Fruit fly (Drosophila melanogaster) whole organism, pupa: Measurements from ENCODE around the gene CG8132.
A peak's percentile ranks its signal among the peaks of the same experiment; 100 is the strongest.

Source experiments
- CG10348 ChIP-seq: fragments of 200-800 bp; sonication (Bioruptor generic); IDR thresholded peaks from 2 replicates; pipeline ENCODE4 v1.3.6; 2022; ENCODE audit warnings: missing biosample characterization, missing genetic modification characterization
- CG12605 ChIP-seq: fragments of 200-800 bp; sonication (Bioruptor generic); IDR thresholded peaks from 2 replicates; pipeline ENCODE4 v1.3.6; 2022; ENCODE audit warnings: missing biosample characterization, missing genetic modification characterization
- CG13204 ChIP-seq: fragments of 200-800 bp; sonication (Bioruptor generic); optimal IDR thresholded peaks from 2 replicates; lab custom pipeline; 2018; ENCODE audit warnings: missing biosample characterization, mild to moderate bottlenecking, missing genetic modification characterization, moderate library complexity
- CG14655 ChIP-seq: fragments of 200-800 bp; sonication (Bioruptor generic); optimal IDR thresholded peaks from 3 replicates; lab custom pipeline; 2017; ENCODE audit warnings: mild to moderate bottlenecking, missing biosample characterization, missing genetic modification reagents, missing genetic modification characterization
- CG15710 ChIP-seq: fragments of 200-800 bp; sonication (Bioruptor generic); optimal IDR thresholded peaks from 2 replicates; lab custom pipeline; 2018; ENCODE audit warnings: missing biosample characterization, mild to moderate bottlenecking, missing genetic modification characterization, moderate library complexity
- CG17806 ChIP-seq: fragments of 200-800 bp; sonication (Bioruptor generic); optimal IDR thresholded peaks from 2 replicates; lab custom pipeline; 2018; ENCODE audit warnings: missing biosample characterization, mild to moderate bottlenecking, missing genetic modification characterization, moderate library complexity
- CG32121 ChIP-seq: fragments of 200-800 bp; sonication (Bioruptor generic); IDR thresholded peaks from 2 replicates; pipeline ENCODE4 v1.3.6; 2022; ENCODE audit warnings: missing biosample characterization, missing genetic modification characterization
- CG34367 ChIP-seq: fragments of 200-800 bp; sonication (Bioruptor generic); optimal IDR thresholded peaks from 2 replicates; lab custom pipeline; 2018; ENCODE audit warnings: missing biosample characterization, mild to moderate bottlenecking, missing genetic modification characterization
- CG4496 ChIP-seq: fragments of 200-800 bp; sonication (Bioruptor generic); IDR thresholded peaks from 3 replicates; pipeline ENCODE4 v1.3.6; 2022; ENCODE audit warnings: missing biosample characterization, missing genetic modification characterization
- CG8159 ChIP-seq: fragments of 200-800 bp; sonication (Bioruptor generic); optimal IDR thresholded peaks from 3 replicates; lab custom pipeline; 2018; ENCODE audit warnings: missing biosample characterization, mild to moderate bottlenecking, missing genetic modification characterization, moderate library complexity
- CG8301 ChIP-seq: fragments of 200-800 bp; sonication (Bioruptor generic); optimal IDR thresholded peaks from 2 replicates; lab custom pipeline; 2018; ENCODE audit warnings: missing biosample characterization, mild to moderate bottlenecking, missing genetic modification characterization
- CG9948 ChIP-seq: fragments of 200-800 bp; sonication (Bioruptor generic); optimal IDR thresholded peaks from 2 replicates; lab custom pipeline; 2018; ENCODE audit warnings: missing biosample characterization, mild to moderate bottlenecking, missing genetic modification characterization, moderate library complexity
- D1 ChIP-seq: fragments of 200-800 bp; sonication (Bioruptor generic); optimal IDR thresholded peaks from 2 replicates; lab custom pipeline; 2018; ENCODE audit warnings: missing biosample characterization, mild to moderate bottlenecking, missing genetic modification characterization, moderate library complexity
- EcR ChIP-seq: fragments of 200-800 bp; sonication (Bioruptor generic); optimal IDR thresholded peaks from 3 replicates; lab custom pipeline; 2019; ENCODE audit warnings: missing biosample characterization, missing genetic modification characterization, mild to moderate bottlenecking, moderate library complexity, missing genetic modification reagents
- Ets98B ChIP-seq: fragments of 200-800 bp; sonication (Bioruptor generic); IDR thresholded peaks from 2 replicates; pipeline ENCODE4 v1.3.6; 2022; ENCODE audit warnings: missing biosample characterization, missing genetic modification characterization
- Pif1A ChIP-seq: fragments of 200-800 bp; sonication (Bioruptor generic); optimal IDR thresholded peaks from 3 replicates; lab custom pipeline; 2016; ENCODE audit warnings: missing biosample characterization, missing genetic modification characterization
- Pif1B ChIP-seq: fragments of 200-800 bp; sonication (Bioruptor generic); optimal IDR thresholded peaks from 3 replicates; lab custom pipeline; 2016; ENCODE audit warnings: missing biosample characterization, missing genetic modification characterization
- Snoo ChIP-seq: fragments of 200-800 bp; sonication (Bioruptor generic); optimal IDR thresholded peaks from 3 replicates; lab custom pipeline; 2017; ENCODE audit warnings: missing biosample characterization, mild to moderate bottlenecking, missing genetic modification characterization, inconsistent platforms
- fd96Ca ChIP-seq: fragments of 200-800 bp; sonication (Bioruptor generic); IDR thresholded peaks from 3 replicates; pipeline ENCODE4 v1.3.6; 2022; ENCODE audit warnings: missing biosample characterization, missing genetic modification characterization
- gl ChIP-seq: fragments of 200-800 bp; sonication (Bioruptor generic); optimal IDR thresholded peaks from 2 replicates; lab custom pipeline; 2018; ENCODE audit warnings: missing biosample characterization, mild to moderate bottlenecking, missing genetic modification characterization
- rn ChIP-seq: fragments of 200-800 bp; sonication (Bioruptor generic); IDR thresholded peaks from 2 replicates; pipeline ENCODE4 v1.3.6; 2022; ENCODE audit warnings: missing biosample characterization, missing genetic modification characterization

CG8132 gene

dm6 chr3R:9408069-9408468 lies 6.8 kb downstream of the CG8132 start, which contains the start of gene CG44261:
CG44261 (minus strand) TSS chr3R:9408169.
- TF ChIP-seq CG8301 (tag; lab: Kevin White, UChicago) (no peak), Ets98B (GFP tag; lab: Robert Waterston, UW) (no peak), fd96Ca (no peak), gl (no peak), EcR (GFP tag; lab: Kevin White, UChicago) (no peak), CG32121 (no peak), CG34367 (no peak), Pif1B (GFP tag; lab: Kevin White, UChicago) (no peak), CG13204 (no peak), CG14655 (no peak), CG15710 (tag; lab: Kevin White, UChicago) (no peak), CG12605 (GFP tag; lab: Robert Waterston, UW) (no peak), CG10348 (no peak), Pif1A (no peak), CG9948 (tag; lab: Kevin White, UChicago) (no peak), D1 (tag; lab: Kevin White, UChicago) (no peak), Snoo (tag; lab: Kevin White, UChicago) (no peak), CG8159 (no peak), rn (no peak)

dm6 chr3R:9410182-9410581 lies 8.9 kb downstream of the CG8132 start, which contains the start of gene betaTub85D:
betaTub85D (minus strand) TSS chr3R:9410282.
- TF ChIP-seq fd96Ca (no peak), EcR (GFP tag; lab: Kevin White, UChicago) (no peak), rn (no peak), Snoo (tag; lab: Kevin White, UChicago) (no peak)
- TF ChIP-seq, all 21 proteins: peak for 0

- TF ChIP-seq CG14655 (no peak), Pif1A (no peak), CG8301 (tag; lab: Kevin White, UChicago) (no peak), Ets98B (GFP tag; lab: Robert Waterston, UW) (no peak), rn (no peak), Pif1B (GFP tag; lab: Kevin White, UChicago) (no peak), CG10348 (no peak), gl (no peak), CG12605 (GFP tag; lab: Robert Waterston, UW) (no peak), fd96Ca (no peak), CG17806 (no peak), CG9948 (tag; lab: Kevin White, UChicago) (no peak), CG32121 (no peak), CG15710 (tag; lab: Kevin White, UChicago) (no peak)
Observed at dm6 chr3R:9411928-9412640, 10.8 kb downstream of the CG8132 start, which contains the start of the genes Task7 and alpha-Man-IIa. Task7 (minus strand) TSS chr3R:9412293. alpha-Man-IIa (plus strand) TSS chr3R:9412548.

- TF ChIP-seq CG8301 (tag; lab: Kevin White, UChicago) (no peak), CG32121 (no peak), EcR (GFP tag; lab: Kevin White, UChicago) (no peak), fd96Ca (no peak), rn (no peak), CG8159 (no peak), CG17806 (no peak), Pif1A (no peak), D1 (tag; lab: Kevin White, UChicago) (no peak), CG4496 (GFP tag; lab: Robert Waterston, UW) (no peak), CG12605 (GFP tag; lab: Robert Waterston, UW) (no peak), Pif1B (GFP tag; lab: Kevin White, UChicago) (no peak), gl (no peak)
- TF ChIP-seq, all 21 proteins: peak for 0
Observed at dm6 chr3R:9416951-9417350, 15.7 kb downstream of the CG8132 start.

dm6 chr3R:9417577-9418334 lies 16.5 kb downstream of the CG8132 start, which contains the start of gene ps:
ps (plus strand) TSS chr3R:9417940.
- TF ChIP-seq CG15710 (tag; lab: Kevin White, UChicago) (no peak), CG9948 (tag; lab: Kevin White, UChicago) (no peak), D1 (tag; lab: Kevin White, UChicago) (no peak), Snoo (tag; lab: Kevin White, UChicago) (peak; percentile 0), gl (peak; percentile 26), CG13204 (no peak), Pif1B (GFP tag; lab: Kevin White, UChicago) (peak; percentile 48)

dm6 chr3R:9418373-9419299 lies 17.3 kb downstream of the CG8132 start:
- TF ChIP-seq EcR (GFP tag; lab: Kevin White, UChicago), result no peak
- no peak for TF ChIP-seq CG13204
- TF ChIP-seq CG9948 (tag; lab: Kevin White, UChicago), result no peak
- TF ChIP-seq CG10348, result no peak
- TF ChIP-seq CG8301 (tag; lab: Kevin White, UChicago), result no peak
- TF ChIP-seq Pif1B (GFP tag; lab: Kevin White, UChicago), result no peak
- TF ChIP-seq Pif1A, result no peak
- TF ChIP-seq D1 (tag; lab: Kevin White, UChicago), result no peak
- TF ChIP-seq, all 21 proteins: peak for 0
